Fruit fly (Drosophila melanogaster) whole organism, embryonic: ENCODE data around the gene CG10738.
A peak's percentile ranks its signal among the peaks of the same experiment; 100 is the strongest.

ENCODE experiments used
- Blimp-1 ChIP-seq: fragments of 200-800 bp; sonication (Bioruptor generic); optimal IDR thresholded peaks from 3 replicates; lab custom pipeline; 2018; ENCODE audit warnings: missing biosample characterization, missing genetic modification characterization, mild to moderate bottlenecking, moderate library complexity, missing genetic modification reagents
- BtbVII ChIP-seq: fragments of 200-800 bp; sonication (Bioruptor generic); optimal IDR thresholded peaks from 3 replicates; lab custom pipeline; 2017; ENCODE audit warnings: missing biosample characterization, mild to moderate bottlenecking, missing genetic modification characterization
- CG11695 ChIP-seq: fragments of 200-800 bp; sonication (Bioruptor generic); IDR thresholded peaks from 3 replicates; pipeline ENCODE4 v1.3.6; 2022; ENCODE audit warnings: missing biosample characterization, missing genetic modification characterization
- CG11696 ChIP-seq: fragments of 200-800 bp; sonication (Bioruptor generic); IDR thresholded peaks from 2 replicates; pipeline ENCODE4 v1.3.6; 2022; ENCODE audit warnings: missing biosample characterization, missing genetic modification characterization
- CG12391 ChIP-seq: fragments of 200-800 bp; sonication (Bioruptor generic); optimal IDR thresholded peaks from 3 replicates; lab custom pipeline; 2018; ENCODE audit warnings: missing biosample characterization, mild to moderate bottlenecking, missing genetic modification characterization, moderate library complexity
- CG12769 ChIP-seq: fragments of 200-800 bp; sonication (Bioruptor generic); optimal IDR thresholded peaks from 2 replicates; lab custom pipeline; 2019; ENCODE audit warnings: missing biosample characterization, mild to moderate bottlenecking, missing genetic modification characterization, moderate library complexity
- CG13894 ChIP-seq: fragments of 200-800 bp; sonication (Bioruptor generic); optimal IDR thresholded peaks from 3 replicates; lab custom pipeline; 2018; ENCODE audit warnings: missing biosample characterization, mild to moderate bottlenecking, missing genetic modification characterization, moderate library complexity
- CG15514 ChIP-seq: fragments of 200-800 bp; sonication (Bioruptor generic); optimal IDR thresholded peaks from 3 replicates; lab custom pipeline; 2017; ENCODE audit warnings: missing biosample characterization, missing genetic modification characterization, mild to moderate bottlenecking, moderate library complexity, missing genetic modification reagents
- CG16813 ChIP-seq: fragments of 200-800 bp; sonication (Bioruptor generic); IDR thresholded peaks from 3 replicates; pipeline ENCODE4 v1.3.6; 2022; ENCODE audit warnings: missing biosample characterization, missing genetic modification characterization; ENCODE audit not compliant: partially characterized antibody
- CG17328 ChIP-seq: fragments of 200-800 bp; sonication (Bioruptor generic); IDR thresholded peaks from 2 replicates; pipeline ENCODE4 v1.3.6; 2022; ENCODE audit warnings: missing biosample characterization, missing genetic modification characterization
- CG2129 ChIP-seq: fragments of 200-800 bp; sonication (Bioruptor generic); IDR thresholded peaks from 2 replicates; pipeline ENCODE4 v1.3.6; 2022; ENCODE audit warnings: missing biosample characterization, missing genetic modification characterization; ENCODE audit not compliant: partially characterized antibody
- CG32767 ChIP-seq: fragments of 200-800 bp; sonication (Bioruptor generic); IDR thresholded peaks from 2 replicates; pipeline ENCODE4 v1.3.6; 2022; ENCODE audit warnings: missing biosample characterization, missing genetic modification characterization
- CG3281 ChIP-seq: fragments of 200-800 bp; sonication (Bioruptor generic); optimal IDR thresholded peaks from 3 replicates; lab custom pipeline; 2017; ENCODE audit warnings: missing biosample characterization, mild to moderate bottlenecking, missing genetic modification characterization
- CG33213 ChIP-seq: fragments of 200-800 bp; sonication (Bioruptor generic); optimal IDR thresholded peaks from 3 replicates; lab custom pipeline; 2016; ENCODE audit warnings: missing biosample characterization, missing genetic modification characterization
- CG34376 ChIP-seq: fragments of 200-800 bp; sonication (Bioruptor generic); optimal IDR thresholded peaks from 2 replicates; lab custom pipeline; 2018; ENCODE audit warnings: missing biosample characterization, mild to moderate bottlenecking, missing genetic modification characterization
- CG4820 ChIP-seq: fragments of 200-800 bp; sonication (Bioruptor generic); optimal IDR thresholded peaks from 3 replicates; lab custom pipeline; 2016; ENCODE audit warnings: missing biosample characterization, missing genetic modification characterization
- CG5245 ChIP-seq: fragments of 200-800 bp; sonication (Bioruptor generic); optimal IDR thresholded peaks from 3 replicates; lab custom pipeline; 2016; ENCODE audit warnings: missing biosample characterization, missing genetic modification characterization
- CG7357 ChIP-seq: fragments of 200-800 bp; sonication (Bioruptor generic); IDR thresholded peaks from 3 replicates; pipeline ENCODE4 v1.3.6; 2022; ENCODE audit warnings: missing biosample characterization, missing genetic modification characterization
- CG7839 ChIP-seq: fragments of 200-800 bp; sonication (Bioruptor generic); optimal IDR thresholded peaks from 3 replicates; lab custom pipeline; 2018; ENCODE audit warnings: missing biosample characterization, mild to moderate bottlenecking, missing genetic modification characterization, moderate library complexity
- CG8765 ChIP-seq: fragments of 200-800 bp; sonication (Bioruptor generic); IDR thresholded peaks from 2 replicates; pipeline ENCODE4 v1.3.6; 2022; ENCODE audit warnings: missing biosample characterization, missing genetic modification characterization
- CG9437 ChIP-seq: fragments of 200-800 bp; sonication (Bioruptor generic); optimal IDR thresholded peaks from 2 replicates; lab custom pipeline; 2018; ENCODE audit warnings: missing biosample characterization, mild to moderate bottlenecking, missing genetic modification characterization
- CHES-1-like ChIP-seq: fragments of 200-800 bp; sonication (Bioruptor generic); optimal IDR thresholded peaks from 2 replicates; lab custom pipeline; 2016; ENCODE audit warnings: missing biosample characterization, missing genetic modification characterization
- Camta ChIP-seq: fragments of 200-800 bp; sonication (Bioruptor generic); optimal IDR thresholded peaks from 2 replicates; lab custom pipeline; 2016; ENCODE audit warnings: missing biosample characterization, missing genetic modification characterization
- Drgx ChIP-seq: fragments of 200-800 bp; sonication (Bioruptor generic); IDR thresholded peaks from 2 replicates; pipeline ENCODE4 v1.3.6; 2022; ENCODE audit warnings: missing biosample characterization, missing genetic modification characterization
- H2.0 ChIP-seq: fragments of 200-800 bp; sonication (Bioruptor generic); IDR thresholded peaks from 2 replicates; pipeline ENCODE4 v1.3.6; 2022; ENCODE audit warnings: missing biosample characterization, missing genetic modification characterization
- Hey ChIP-seq: fragments of 200-800 bp; sonication (Bioruptor generic); optimal IDR thresholded peaks from 3 replicates; lab custom pipeline; 2018; ENCODE audit warnings: missing biosample characterization, mild to moderate bottlenecking, missing genetic modification characterization
- HmgD ChIP-seq: fragments of 200-800 bp; sonication (Bioruptor generic); optimal IDR thresholded peaks from 3 replicates; lab custom pipeline; 2016; ENCODE audit warnings: missing biosample characterization, missing genetic modification characterization
- NK7.1 ChIP-seq: fragments of 200-800 bp; sonication (Bioruptor generic); optimal IDR thresholded peaks from 3 replicates; lab custom pipeline; 2016; ENCODE audit warnings: missing biosample characterization, missing genetic modification characterization
- Nf-YA ChIP-seq: fragments of 200-800 bp; sonication (Bioruptor generic); IDR thresholded peaks from 2 replicates; pipeline ENCODE4 v1.3.6; 2022; ENCODE audit warnings: missing biosample characterization, missing genetic modification characterization
- Oaz ChIP-seq: fragments of 200-800 bp; sonication (Bioruptor generic); IDR thresholded peaks from 2 replicates; pipeline ENCODE4 v1.3.6; 2022; ENCODE audit warnings: missing biosample characterization, missing genetic modification characterization
- Sox100B ChIP-seq: fragments of 200-800 bp; sonication (Bioruptor generic); optimal IDR thresholded peaks from 3 replicates; lab custom pipeline; 2018; ENCODE audit warnings: missing biosample characterization, mild to moderate bottlenecking, missing genetic modification characterization
- Tbp ChIP-seq: fragments of >200 bp; optimal IDR thresholded peaks from 2 replicates; lab custom pipeline; 2018; ENCODE audit warnings: missing biosample characterization, missing genetic modification characterization
- amos ChIP-seq: fragments of 200-800 bp; sonication (Bioruptor generic); IDR thresholded peaks from 2 replicates; pipeline ENCODE4 v1.3.6; 2022; ENCODE audit warnings: missing biosample characterization, missing genetic modification characterization; ENCODE audit not compliant: partially characterized antibody
- ash1 ChIP-seq: fragments of 200-800 bp; sonication (Bioruptor generic); optimal IDR thresholded peaks from 2 replicates; lab custom pipeline; 2018; ENCODE audit warnings: missing biosample characterization, mild to moderate bottlenecking, missing genetic modification characterization
- crol ChIP-seq: fragments of 200-800 bp; sonication (Bioruptor generic); IDR thresholded peaks from 2 replicates; pipeline ENCODE4 v1.3.6; 2022; ENCODE audit warnings: missing biosample characterization, missing genetic modification characterization
- dan ChIP-seq: fragments of 200-800 bp; sonication (Bioruptor generic); IDR thresholded peaks from 2 replicates; pipeline ENCODE4 v1.3.6; 2022; ENCODE audit warnings: missing biosample characterization, missing genetic modification characterization
- dimm ChIP-seq: fragments of 200-800 bp; sonication (Bioruptor generic); IDR thresholded peaks from 2 replicates; pipeline ENCODE4 v1.3.6; 2022; ENCODE audit warnings: missing biosample characterization, missing genetic modification characterization
- dysf ChIP-seq: fragments of 200-800 bp; sonication (Bioruptor generic); IDR thresholded peaks from 3 replicates; pipeline ENCODE4 v1.3.6; 2022; ENCODE audit warnings: missing biosample characterization, missing genetic modification characterization
- emc ChIP-seq: fragments of 200-800 bp; sonication (Bioruptor generic); optimal IDR thresholded peaks from 2 replicates; lab custom pipeline; 2016; ENCODE audit warnings: missing biosample characterization, missing genetic modification characterization
- eve ChIP-seq, 2 experiments: fragments of >200 bp; optimal IDR thresholded peaks; 2 replicates each; lab custom pipeline; 2017; ENCODE audit warnings: missing biosample characterization in 2 of 2, missing genetic modification characterization in 2 of 2
- eyg ChIP-seq: fragments of 200-800 bp; sonication (Bioruptor generic); optimal IDR thresholded peaks from 3 replicates; lab custom pipeline; 2016; ENCODE audit warnings: missing biosample characterization, missing genetic modification characterization
- gcm2 ChIP-seq: fragments of 200-800 bp; sonication (Bioruptor generic); optimal IDR thresholded peaks from 2 replicates; lab custom pipeline; 2016; ENCODE audit warnings: missing biosample characterization, missing genetic modification characterization
- ken ChIP-seq: fragments of 200-800 bp; sonication (Bioruptor generic); IDR thresholded peaks from 3 replicates; pipeline ENCODE4 v1.3.6; 2022; ENCODE audit warnings: missing biosample characterization, missing genetic modification characterization
- nerfin-1 ChIP-seq: fragments of 200-800 bp; sonication (Bioruptor generic); optimal IDR thresholded peaks from 3 replicates; lab custom pipeline; 2019; ENCODE audit warnings: missing biosample characterization, mild to moderate bottlenecking, missing genetic modification characterization, moderate library complexity
- odd ChIP-seq: fragments of 200-800 bp; sonication (Bioruptor generic); optimal IDR thresholded peaks from 2 replicates; lab custom pipeline; 2017; ENCODE audit warnings: missing biosample characterization, mild to moderate bottlenecking, missing genetic modification characterization
- ro ChIP-seq: fragments of 200-800 bp; sonication (Bioruptor generic); IDR thresholded peaks from 2 replicates; pipeline ENCODE4 v1.3.6; 2022; ENCODE audit warnings: missing biosample characterization, missing genetic modification characterization
- sens-2 ChIP-seq: fragments of 200-800 bp; sonication (Bioruptor generic); IDR thresholded peaks from 2 replicates; pipeline ENCODE4 v1.3.6; 2022; ENCODE audit warnings: missing biosample characterization, missing genetic modification characterization
- seq ChIP-seq: fragments of 200-800 bp; sonication (Bioruptor generic); IDR thresholded peaks from 2 replicates; pipeline ENCODE4 v1.3.6; 2022; ENCODE audit warnings: missing biosample characterization, missing genetic modification characterization
- sna ChIP-seq: fragments of 200-800 bp; sonication (Bioruptor generic); IDR thresholded peaks from 2 replicates; pipeline ENCODE4 v1.3.6; 2022; ENCODE audit warnings: missing biosample characterization, missing genetic modification characterization; ENCODE audit not compliant: partially characterized antibody
- vvl ChIP-seq: fragments of 200-800 bp; sonication (Bioruptor generic); IDR thresholded peaks from 2 replicates; pipeline ENCODE4 v1.3.6; 2022; ENCODE audit warnings: missing biosample characterization, missing genetic modification characterization
- zfh2 ChIP-seq: fragments of 200-800 bp; sonication (Bioruptor generic); optimal IDR thresholded peaks from 2 replicates; lab custom pipeline; 2016; ENCODE audit warnings: missing biosample characterization, missing genetic modification characterization

CG10738 gene

dm6 chr3L:13513112-13513538 lies 62.6 kb downstream of the CG10738 start, which contains the start of the genes Vps36 and Liprin-beta (continued):
- TF ChIP-seq Blimp-1 (no peak), Hey (tag; lab: Kevin White, UChicago) (no peak), H2.0 (GFP tag; lab: Robert Waterston, UW) (peak; percentile 89), amos (peak; percentile 91), CG11695 (GFP tag; lab: Robert Waterston, UW) (peak; percentile 69; the same call in 2 of the 3 replicates), CG5245 (GFP tag; lab: Kevin White, UChicago) (peak; percentile 61), CG3281 (GFP tag; lab: Kevin White, UChicago) (no peak), CHES-1-like (GFP tag; lab: Kevin White, UChicago) (peak; percentile 95), CG8765 (GFP tag; lab: Robert Waterston, UW) (peak; percentile 71), odd (GFP tag; lab: Kevin White, UChicago) (no peak), Camta (GFP tag; lab: Kevin White, UChicago) (peak; percentile 89), Tbp (no peak), CG7357 (peak; percentile 77; the same call in 1 of the 3 replicates), CG32767 (GFP tag; lab: Robert Waterston, UW) (peak; percentile 80), Sox100B (GFP tag; lab: Kevin White, UChicago) (no peak), nerfin-1 (no peak), emc (GFP tag; lab: Kevin White, UChicago) (peak; percentile 65), dan (GFP tag; lab: Robert Waterston, UW) (peak; percentile 68), NK7.1 (GFP tag; lab: Kevin White, UChicago) (peak; percentile 63), Nf-YA (peak; percentile 65), ken (GFP tag; lab: Robert Waterston, UW) (peak; percentile 90), CG15514 (peak; percentile 76), gcm2 (GFP tag; lab: Kevin White, UChicago) (peak; percentile 52), seq (peak; percentile 47; the same call in 1 of the 2 replicates), sna (GFP tag; lab: Robert Waterston, UW) (peak; percentile 99), CG33213 (GFP tag; lab: Kevin White, UChicago) (peak; percentile 87), CG13894 (tag; lab: Kevin White, UChicago) (no peak), ro (GFP tag; lab: Robert Waterston, UW) (peak; percentile 50; the same call in 1 of the 2 replicates), CG9437 (GFP tag; lab: Kevin White, UChicago) (peak; percentile 37), Drgx (GFP tag; lab: Robert Waterston, UW) (peak; percentile 71), CG2129 (peak; percentile 95), eyg (GFP tag; lab: Kevin White, UChicago) (peak; percentile 78), dimm (GFP tag; lab: Robert Waterston, UW) (peak; percentile 41; the same call in 1 of the 2 replicates), HmgD (GFP tag; lab: Kevin White, UChicago) (peak; percentile 93), CG7839 (tag; lab: Kevin White, UChicago) (no peak), zfh2 (peak; percentile 96), vvl (GFP tag; lab: Robert Waterston, UW) (peak; percentile 86), CG16813 (GFP tag; lab: Robert Waterston, UW) (peak; percentile 99), crol (GFP tag; lab: Robert Waterston, UW) (no peak), CG17328 (GFP tag; lab: Robert Waterston, UW) (peak; percentile 83), CG4820 (GFP tag; lab: Kevin White, UChicago) (peak; percentile 84), eve (GFP tag; optimal IDR thresholded peaks at IDR 0.05; lab: Kevin White, UChicago) (peak in 1 of 2 experiments; percentile 66), Oaz (GFP tag; lab: Robert Waterston, UW) (peak; percentile 85), BtbVII (GFP tag; lab: Kevin White, UChicago) (no peak), CG12391 (tag; lab: Kevin White, UChicago) (peak; percentile 92), sens-2 (GFP tag; lab: Robert Waterston, UW) (peak; percentile 13; the same call in 1 of the 2 replicates), dysf (peak; percentile 89), ash1 (GFP tag; lab: Kevin White, UChicago) (no peak), CG12769 (tag; lab: Kevin White, UChicago) (no peak), CG34376 (peak; percentile 63), CG11696 (GFP tag; lab: Robert Waterston, UW) (no peak)
